Fruit fly (Drosophila melanogaster) whole organism, embryonic: Measurements from ENCODE around the gene gdl.

Source experiments
- Atf6 ChIP-seq: fragments of 200-800 bp; sonication (Bioruptor generic); IDR thresholded peaks from 2 replicates; pipeline ENCODE4 v1.3.6; 2022; ENCODE audit warnings: missing biosample characterization, missing genetic modification characterization
- CG10543 ChIP-seq: fragments of 200-800 bp; sonication (Bioruptor generic); optimal IDR thresholded peaks from 3 replicates; lab custom pipeline; 2017; ENCODE audit warnings: missing biosample characterization, mild to moderate bottlenecking, missing genetic modification characterization, moderate library complexity
- CG4707 ChIP-seq: fragments of 200-800 bp; sonication (Bioruptor generic); optimal IDR thresholded peaks from 2 replicates; lab custom pipeline; 2018; ENCODE audit warnings: missing biosample characterization, mild to moderate bottlenecking, missing genetic modification characterization, moderate library complexity
- CG9797 ChIP-seq: fragments of 200-800 bp; sonication (Bioruptor generic); optimal IDR thresholded peaks from 3 replicates; lab custom pipeline; 2018; ENCODE audit warnings: missing biosample characterization, mild to moderate bottlenecking, missing genetic modification characterization
- Meics ChIP-seq: fragments of 200-800 bp; sonication (Bioruptor generic); optimal IDR thresholded peaks from 2 replicates; lab custom pipeline; 2017; ENCODE audit warnings: missing biosample characterization, mild to moderate bottlenecking, missing genetic modification characterization
- Optix ChIP-seq: fragments of 200-800 bp; sonication (Bioruptor generic); IDR thresholded peaks from 3 replicates; pipeline ENCODE4 v1.3.6; 2022; ENCODE audit warnings: missing biosample characterization, missing genetic modification characterization
- Sox100B ChIP-seq: fragments of 200-800 bp; sonication (Bioruptor generic); optimal IDR thresholded peaks from 3 replicates; lab custom pipeline; 2018; ENCODE audit warnings: missing biosample characterization, mild to moderate bottlenecking, missing genetic modification characterization
- gro ChIP-seq: fragments of 200-800 bp; sonication (Bioruptor generic); optimal IDR thresholded peaks from 2 replicates; lab custom pipeline; 2016; ENCODE audit warnings: missing biosample characterization, missing genetic modification characterization
- jing ChIP-seq: fragments of 200-800 bp; sonication (Bioruptor generic); optimal IDR thresholded peaks from 2 replicates; lab custom pipeline; 2018; ENCODE audit warnings: missing biosample characterization, mild to moderate bottlenecking, missing genetic modification characterization
- kay ChIP-seq: fragments of 200-800 bp; sonication (Bioruptor generic); optimal IDR thresholded peaks from 2 replicates; lab custom pipeline; 2016; ENCODE audit warnings: missing biosample characterization, missing genetic modification characterization
- nom ChIP-seq: fragments of 200-800 bp; sonication (Bioruptor generic); optimal IDR thresholded peaks from 2 replicates; lab custom pipeline; 2017; ENCODE audit warnings: missing biosample characterization, missing genetic modification characterization, mild to moderate bottlenecking, moderate library complexity, missing genetic modification reagents
- p53 ChIP-seq: fragments of 200-800 bp; sonication (Bioruptor generic); optimal IDR thresholded peaks from 2 replicates; lab custom pipeline; 2016; ENCODE audit warnings: missing biosample characterization, missing genetic modification characterization
- zen ChIP-seq: fragments of 200-800 bp; sonication (Bioruptor generic); optimal IDR thresholded peaks from 3 replicates; lab custom pipeline; 2018; ENCODE audit warnings: missing biosample characterization, mild to moderate bottlenecking, missing genetic modification characterization, moderate library complexity

dm6 chr3L:15494599-15495271 lies 14.5 kb upstream of the gdl start:
- TF ChIP-seq kay (GFP tag; lab: Kevin White, UChicago) (no peak), Sox100B (GFP tag; lab: Kevin White, UChicago) (no peak), p53 (GFP tag; lab: Kevin White, UChicago) (no peak), nom (no peak), gro (GFP tag; lab: Kevin White, UChicago) (no peak), Atf6 (GFP tag; lab: Robert Waterston, UW) (no peak), CG9797 (GFP tag; lab: Kevin White, UChicago) (no peak), CG10543 (no peak), Optix (GFP tag; lab: Robert Waterston, UW) (no peak), CG4707 (peak; percentile 1), Meics (GFP tag; lab: Kevin White, UChicago) (no peak), jing (GFP tag; lab: Kevin White, UChicago) (no peak), zen (tag; lab: Kevin White, UChicago) (no peak)
